Fruit fly (Drosophila melanogaster): ENCODE results near the gene CG10301.

DNA sequence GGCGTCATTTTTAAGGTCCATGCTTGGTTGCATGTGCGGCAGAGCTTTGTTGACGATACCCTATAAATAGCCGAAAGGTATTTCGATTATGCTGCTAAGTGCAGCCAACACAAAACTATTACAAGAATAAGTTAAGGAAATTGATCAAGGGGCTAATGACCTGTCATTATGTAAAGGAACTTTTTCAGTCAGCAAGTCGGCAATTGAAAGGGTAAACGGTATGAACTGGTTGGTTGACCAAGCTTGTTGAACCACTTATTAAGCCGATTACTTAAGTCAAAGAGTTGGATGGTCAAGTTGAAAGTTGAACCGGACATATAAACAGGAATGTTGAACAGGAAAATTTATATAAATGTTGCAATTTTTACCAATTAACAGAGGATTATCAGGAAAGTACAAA, 36.9 kb upstream of the CG10301 start:
- no peak for TF ChIP-seq EcR (GFP tag; optimal IDR thresholded peaks at IDR 0.05)
- TF ChIP-seq usp (GFP tag; optimal IDR thresholded peaks at IDR 0.05), result no peak
